Worm (Caenorhabditis elegans): ENCODE results near the gene pwp-1.

ce11 chrIV:13197282-13197681 is 39.1 kb downstream of the pwp-1 start, which contains the start of gene C48D1.1:
- no peak for TF ChIP-seq nhr-76 (tag; optimal IDR thresholded peaks at IDR 0.05)
- no peak for TF ChIP-seq snpc-4 (tag; optimal IDR thresholded peaks at IDR 0.05)
- no peak for TF ChIP-seq lin-32 (GFP tag; optimal IDR thresholded peaks at IDR 0.05)
- no peak for TF ChIP-seq nhr-12 (tag; optimal IDR thresholded peaks at IDR 0.05)
- no peak for TF ChIP-seq unc-62 (GFP tag; optimal IDR thresholded peaks at IDR 0.05)
- no peak for TF ChIP-seq lin-13 (tag; optimal IDR thresholded peaks at IDR 0.05)
- no peak for TF ChIP-seq blmp-1 (tag; optimal IDR thresholded peaks at IDR 0.05)
- TF ChIP-seq unc-39 (tag; optimal IDR thresholded peaks at IDR 0.05): no peak
